Worm (Caenorhabditis elegans) whole organism, early embryonic: Measurements from ENCODE around the gene H19J13.2.

Experiments used
- aly-1 ChIP-seq: sonication (generic microtip); optimal IDR thresholded peaks from 2 replicates; lab custom pipeline; 2016; ENCODE audit warnings: missing genetic modification characterization, missing compliant biosample characterization
- ama-1 ChIP-seq: fragments of 150-350 bp; optimal IDR thresholded peaks from 2 replicates; lab custom pipeline; 2014
- ceh-36 ChIP-seq: sonication (generic microtip); optimal IDR thresholded peaks from 2 replicates; lab custom pipeline; 2016; ENCODE audit warnings: missing genetic modification characterization, inconsistent platforms, missing compliant biosample characterization
- ets-7 ChIP-seq: sonication (generic microtip); optimal IDR thresholded peaks from 2 replicates; lab custom pipeline; 2016; ENCODE audit warnings: missing genotype, missing genetic modification characterization, missing compliant biosample characterization
- flt-1 ChIP-seq: fragments of 200-800 bp; sonication (Bioruptor generic); IDR thresholded peaks from 2 replicates; pipeline ENCODE4 v1.3.6; 2022; ENCODE audit warnings: missing genetic modification characterization, missing compliant biosample characterization
- hnd-1 ChIP-seq: sonication (generic microtip); optimal IDR thresholded peaks from 2 replicates; lab custom pipeline; 2016; ENCODE audit warnings: missing genetic modification characterization, missing compliant biosample characterization
- sea-1 ChIP-seq: fragments of 200-800 bp; sonication (Bioruptor generic); conservative IDR thresholded peaks from 2 replicates; pipeline ENCODE4 v1.3.6; 2022; ENCODE audit warnings: missing genetic modification characterization, missing compliant biosample characterization
- tbx-37 ChIP-seq: fragments of 200-800 bp; sonication (Bioruptor generic); conservative IDR thresholded peaks from 2 replicates; pipeline ENCODE4 v1.3.6; 2022; ENCODE audit warnings: missing genetic modification reagents, missing genetic modification characterization, missing compliant biosample characterization

- TF ChIP-seq tbx-37 (GFP tag; lab: Robert Waterston, UW) (no peak), ama-1 (no peak), ets-7 (tag; lab: Kevin White, UChicago) (no peak), ceh-36 (no peak), hnd-1 (tag; lab: Kevin White, UChicago) (no peak), sea-1 (no peak), aly-1 (tag; lab: Kevin White, UChicago) (no peak), flt-1 (no peak)
Measured at ce11 chrX:12317560-12317959, 43.8 kb upstream of the H19J13.2 start.
